Fruit fly (Drosophila melanogaster) whole organism, embryonic: ENCODE results near the gene Sgp.

ENCODE experiments used
- Bteb2 ChIP-seq: fragments of 200-800 bp; sonication (Bioruptor generic); optimal IDR thresholded peaks from 2 replicates; lab custom pipeline; 2016; ENCODE audit warnings: missing biosample characterization, missing genetic modification characterization
- CG1024 ChIP-seq: fragments of 200-800 bp; sonication (Bioruptor generic); IDR thresholded peaks from 2 replicates; pipeline ENCODE4 v1.3.6; 2022; ENCODE audit warnings: missing biosample characterization, missing genetic modification characterization
- CG10543 ChIP-seq: fragments of 200-800 bp; sonication (Bioruptor generic); optimal IDR thresholded peaks from 3 replicates; lab custom pipeline; 2017; ENCODE audit warnings: missing biosample characterization, mild to moderate bottlenecking, missing genetic modification characterization, moderate library complexity
- CG12155 ChIP-seq: fragments of 200-800 bp; sonication (Bioruptor generic); optimal IDR thresholded peaks from 3 replicates; lab custom pipeline; 2016; ENCODE audit warnings: missing biosample characterization, missing genetic modification characterization
- CG13296 ChIP-seq: fragments of 200-800 bp; sonication (Bioruptor generic); optimal IDR thresholded peaks from 3 replicates; lab custom pipeline; 2018; ENCODE audit warnings: missing biosample characterization, mild to moderate bottlenecking, missing genetic modification characterization
- CG14965 ChIP-seq: fragments of 200-800 bp; sonication (Bioruptor generic); optimal IDR thresholded peaks from 2 replicates; lab custom pipeline; 2016; ENCODE audit warnings: missing biosample characterization, missing genetic modification characterization, borderline replicate concordance
- CG16779 ChIP-seq: fragments of 200-800 bp; sonication (Bioruptor generic); IDR thresholded peaks from 2 replicates; pipeline ENCODE4 v1.3.6; 2022; ENCODE audit warnings: missing biosample characterization, missing genetic modification characterization
- CG17186 ChIP-seq: fragments of 200-800 bp; sonication (Bioruptor generic); optimal IDR thresholded peaks from 3 replicates; lab custom pipeline; 2017; ENCODE audit warnings: missing biosample characterization, missing genetic modification reagents, missing genetic modification characterization
- CG17359 ChIP-seq: fragments of 200-800 bp; sonication (Bioruptor generic); optimal IDR thresholded peaks from 3 replicates; lab custom pipeline; 2018; ENCODE audit warnings: missing biosample characterization, mild to moderate bottlenecking, missing genetic modification characterization, moderate library complexity
- CG18011 ChIP-seq: fragments of 200-800 bp; sonication (Bioruptor generic); optimal IDR thresholded peaks from 2 replicates; lab custom pipeline; 2017; ENCODE audit warnings: missing biosample characterization, missing genetic modification characterization, mild to moderate bottlenecking, moderate library complexity, missing genotype
- CG2120 ChIP-seq: fragments of 200-800 bp; sonication (Bioruptor generic); optimal IDR thresholded peaks from 3 replicates; lab custom pipeline; 2016; ENCODE audit warnings: missing biosample characterization, missing genetic modification characterization
- CG2889 ChIP-seq: fragments of 200-800 bp; sonication (Bioruptor generic); IDR thresholded peaks from 3 replicates; pipeline ENCODE4 v1.3.6; 2022; ENCODE audit warnings: missing biosample characterization, missing genetic modification characterization
- CG32772 ChIP-seq: fragments of 200-800 bp; sonication (Bioruptor generic); IDR thresholded peaks from 2 replicates; pipeline ENCODE4 v1.3.6; 2022; ENCODE audit warnings: missing biosample characterization, missing genetic modification characterization
- CG34422 ChIP-seq: fragments of 200-800 bp; sonication (Bioruptor generic); IDR thresholded peaks from 3 replicates; pipeline ENCODE4 v1.3.6; 2022; ENCODE audit warnings: missing biosample characterization, missing genetic modification characterization
- CG4282 ChIP-seq: fragments of 200-800 bp; sonication (Bioruptor generic); optimal IDR thresholded peaks from 2 replicates; lab custom pipeline; 2016; ENCODE audit warnings: missing biosample characterization, missing genetic modification characterization
- CG4707 ChIP-seq: fragments of 200-800 bp; sonication (Bioruptor generic); optimal IDR thresholded peaks from 2 replicates; lab custom pipeline; 2018; ENCODE audit warnings: missing biosample characterization, mild to moderate bottlenecking, missing genetic modification characterization, moderate library complexity
- CG7963 ChIP-seq: fragments of 200-800 bp; sonication (Bioruptor generic); IDR thresholded peaks from 3 replicates; pipeline ENCODE4 v1.3.6; 2022; ENCODE audit warnings: missing biosample characterization, missing genetic modification characterization; ENCODE audit not compliant: partially characterized antibody
- CG8290 ChIP-seq, 3 experiments: fragments of 200-800 bp; sonication (Bioruptor generic); optimal IDR thresholded peaks; 2 replicates each; lab custom pipeline; 2016 to 2019; ENCODE audit warnings: missing biosample characterization in 3 of 3, missing genetic modification characterization in 3 of 3, mild to moderate bottlenecking in 2 of 3, moderate library complexity in 1 of 3
- CG9817 ChIP-seq: fragments of 200-800 bp; sonication (Bioruptor generic); optimal IDR thresholded peaks from 2 replicates; lab custom pipeline; 2018; ENCODE audit warnings: missing biosample characterization, mild to moderate bottlenecking, missing genetic modification characterization, moderate library complexity
- Dref ChIP-seq: fragments of 200-800 bp; sonication (Bioruptor generic); IDR thresholded peaks from 2 replicates; pipeline ENCODE4 v1.3.6; 2022; ENCODE audit warnings: missing biosample characterization, missing genetic modification characterization
- Ets97D ChIP-seq: fragments of 200-800 bp; sonication (Bioruptor generic); optimal IDR thresholded peaks from 3 replicates; lab custom pipeline; 2016; ENCODE audit warnings: missing biosample characterization, missing genetic modification characterization
- Hr3 ChIP-seq: fragments of 200-800 bp; sonication (Bioruptor generic); optimal IDR thresholded peaks from 3 replicates; lab custom pipeline; 2016; ENCODE audit warnings: missing biosample characterization, missing genetic modification characterization
- Med ChIP-seq: fragments of 200-800 bp; sonication (Bioruptor generic); peaks from one replicate; lab custom pipeline; 2016; ENCODE audit warnings: missing biosample characterization, missing genetic modification characterization, mild to moderate bottlenecking, inconsistent platforms, moderate library complexity
- Opbp ChIP-seq: fragments of 200-800 bp; sonication (Bioruptor generic); IDR thresholded peaks from 3 replicates; pipeline ENCODE4 v1.3.6; 2022; ENCODE audit warnings: missing biosample characterization, missing genetic modification characterization; ENCODE audit not compliant: partially characterized antibody
- Sox102F ChIP-seq: fragments of 200-800 bp; sonication (Bioruptor generic); optimal IDR thresholded peaks from 2 replicates; lab custom pipeline; 2018; ENCODE audit warnings: missing biosample characterization, mild to moderate bottlenecking, missing genetic modification characterization, moderate library complexity
- Sry-β ChIP-seq: fragments of 200-800 bp; sonication (Bioruptor generic); optimal IDR thresholded peaks from 2 replicates; lab custom pipeline; 2018; ENCODE audit warnings: missing biosample characterization, mild to moderate bottlenecking, missing genetic modification characterization, moderate library complexity
- Trl ChIP-seq, 3 experiments: fragments of >200 bp in 2 of 3; fragments of 200-800 bp in 1 of 3; sonication (Bioruptor generic) in 1 of 3; optimal IDR thresholded peaks; 2 replicates in 1 of 3; 3 replicates in 2 of 3; lab custom pipeline; 2016 to 2017; ENCODE audit warnings: missing biosample characterization in 1 of 3, missing genetic modification characterization in 1 of 3
- YL-1 ChIP-seq: fragments of 200-800 bp; sonication (Bioruptor generic); optimal IDR thresholded peaks from 3 replicates; lab custom pipeline; 2017; ENCODE audit warnings: missing biosample characterization, mild to moderate bottlenecking, missing genetic modification characterization
- aop ChIP-seq: fragments of 200-800 bp; sonication (Bioruptor generic); IDR thresholded peaks from 2 replicates; pipeline ENCODE4 v1.3.6; 2022; ENCODE audit warnings: missing biosample characterization, missing genetic modification characterization
- bsh ChIP-seq, 2 experiments: fragments of 200-800 bp; sonication (Bioruptor generic); optimal IDR thresholded peaks; 2 replicates each; lab custom pipeline; 2017 to 2018; ENCODE audit warnings: mild to moderate bottlenecking in 2 of 2, missing biosample characterization in 2 of 2, missing genetic modification characterization in 2 of 2, moderate library complexity in 1 of 2
- caup ChIP-seq: fragments of 200-800 bp; sonication (Bioruptor generic); optimal IDR thresholded peaks from 3 replicates; lab custom pipeline; 2017; ENCODE audit warnings: missing biosample characterization, mild to moderate bottlenecking, missing genetic modification characterization, moderate library complexity; ENCODE audit not compliant: severe bottlenecking
- dpn ChIP-seq, 2 experiments: fragments of 200-800 bp; sonication (Bioruptor generic); optimal IDR thresholded peaks; 3 replicates each; lab custom pipeline; 2016; ENCODE audit warnings: missing biosample characterization in 2 of 2, missing genetic modification characterization in 2 of 2
- en ChIP-seq: fragments of 200-800 bp; sonication (Bioruptor generic); optimal IDR thresholded peaks from 2 replicates; lab custom pipeline; 2016; ENCODE audit warnings: missing biosample characterization, missing genetic modification characterization
- ewg ChIP-seq: fragments of 200-800 bp; sonication (Bioruptor generic); optimal IDR thresholded peaks from 3 replicates; lab custom pipeline; 2017; ENCODE audit warnings: mild to moderate bottlenecking, missing biosample characterization, missing genetic modification reagents, missing genetic modification characterization
- gt ChIP-seq: fragments of 200-800 bp; sonication (Bioruptor generic); IDR thresholded peaks from 2 replicates; pipeline ENCODE4 v1.3.6; 2022; ENCODE audit warnings: missing biosample characterization, missing genetic modification characterization
- hkb ChIP-seq, 2 experiments: fragments of 200-800 bp in 1 of 2; fragments of >200 bp in 1 of 2; sonication (Bioruptor generic) in 1 of 2; IDR thresholded peaks in 1 of 2; optimal IDR thresholded peaks in 1 of 2; 2 replicates each; pipeline versions ENCODE4 v1.3.6 to Lab custom; 2017 to 2022; ENCODE audit warnings: missing biosample characterization in 1 of 2, missing genetic modification characterization in 1 of 2
- nmo ChIP-seq: fragments of 200-800 bp; sonication (Bioruptor generic); optimal IDR thresholded peaks from 2 replicates; lab custom pipeline; 2018; ENCODE audit warnings: missing biosample characterization, mild to moderate bottlenecking, missing genetic modification characterization, moderate library complexity
- odd ChIP-seq: fragments of 200-800 bp; sonication (Bioruptor generic); optimal IDR thresholded peaks from 2 replicates; lab custom pipeline; 2017; ENCODE audit warnings: missing biosample characterization, mild to moderate bottlenecking, missing genetic modification characterization
- pros ChIP-seq: fragments of 200-800 bp; sonication (Bioruptor generic); optimal IDR thresholded peaks from 3 replicates; lab custom pipeline; 2019; ENCODE audit warnings: missing biosample characterization, mild to moderate bottlenecking, missing genetic modification characterization, moderate library complexity
- rib ChIP-seq: fragments of 200-800 bp; sonication (Bioruptor generic); IDR thresholded peaks from 2 replicates; pipeline ENCODE4 v1.3.6; 2022; ENCODE audit warnings: missing biosample characterization, missing genetic modification characterization
- row ChIP-seq: fragments of 200-800 bp; sonication (Bioruptor generic); IDR thresholded peaks from 3 replicates; pipeline ENCODE4 v1.3.6; 2022; ENCODE audit warnings: missing biosample characterization, missing genetic modification characterization
- run ChIP-seq: fragments of 200-800 bp; sonication (Bioruptor generic); optimal IDR thresholded peaks from 3 replicates; lab custom pipeline; 2018; ENCODE audit warnings: missing biosample characterization, mild to moderate bottlenecking, missing genetic modification characterization
- tap ChIP-seq: fragments of 200-800 bp; optimal IDR thresholded peaks from 3 replicates; lab custom pipeline; 2019; ENCODE audit warnings: missing biosample characterization, mild to moderate bottlenecking, missing genetic modification characterization, moderate library complexity
- tup ChIP-seq: fragments of 200-800 bp; sonication (Bioruptor generic); optimal IDR thresholded peaks from 2 replicates; lab custom pipeline; 2016; ENCODE audit warnings: missing biosample characterization, mild to moderate bottlenecking, missing genetic modification characterization, moderate library complexity
- unpg ChIP-seq: fragments of 200-800 bp; sonication (Bioruptor generic); optimal IDR thresholded peaks from 3 replicates; lab custom pipeline; 2018; ENCODE audit warnings: missing biosample characterization, mild to moderate bottlenecking, missing genetic modification characterization, moderate library complexity
- zf30C ChIP-seq: fragments of 200-800 bp; sonication (Bioruptor generic); optimal IDR thresholded peaks from 3 replicates; lab custom pipeline; 2018; ENCODE audit warnings: missing biosample characterization, mild to moderate bottlenecking, missing genetic modification characterization

The Sgp gene

DNA sequence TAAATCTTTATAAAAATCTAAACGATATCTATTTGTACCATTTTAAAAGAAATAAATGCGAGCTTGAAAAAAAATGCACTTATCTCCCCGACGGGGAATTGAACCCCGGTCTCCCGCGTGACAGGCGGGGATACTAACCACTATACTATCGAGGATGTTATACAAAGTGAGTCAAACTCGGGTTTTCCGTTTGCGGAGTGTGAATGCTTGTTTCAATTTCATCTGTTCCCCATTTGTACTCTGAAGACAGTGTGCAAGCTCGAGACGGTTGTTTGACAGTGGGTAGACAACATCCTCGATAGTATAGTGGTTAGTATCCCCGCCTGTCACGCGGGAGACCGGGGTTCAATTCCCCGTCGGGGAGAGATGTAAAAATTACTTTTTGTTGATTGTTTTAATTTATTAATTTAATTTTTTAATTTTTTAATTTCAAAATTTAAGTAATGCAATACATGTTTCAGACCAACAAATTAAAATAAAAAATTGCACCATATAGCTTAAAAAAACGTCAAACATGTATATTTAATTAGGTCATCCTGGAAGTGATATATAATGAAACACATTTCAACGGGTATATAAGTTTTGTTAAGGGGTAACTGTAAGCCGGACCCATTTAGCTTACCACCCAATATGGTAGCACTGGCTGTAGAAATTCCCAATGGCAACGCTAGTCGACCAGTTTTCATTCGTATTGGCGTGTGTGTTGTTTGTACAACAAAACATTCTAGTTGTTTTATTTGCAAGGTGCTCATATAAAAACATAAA lies 22.2 kb downstream of the Sgp start, which contains the start of gene Sema1a (continued):
- TF ChIP-seq CG17186 (GFP tag; lab: Kevin White, UChicago) (no peak), Dref (no peak), tup (GFP tag; lab: Kevin White, UChicago) (no peak), caup (GFP tag; lab: Kevin White, UChicago) (peak; percentile 17), Hr3 (peak; percentile 47), CG32772 (no peak; the same call in 1 of the 2 replicates), hkb (optimal IDR thresholded peaks at IDR 0.05; lab: Kevin White, UChicago) (no peak), hkb (GFP tag; IDR thresholded peaks at IDR 0.05; lab: Robert Waterston, UW) (peak; percentile 74; the same call in 1 of the 2 replicates), CG16779 (GFP tag; lab: Robert Waterston, UW) (no peak), CG7963 (GFP tag; lab: Robert Waterston, UW) (peak; percentile 90), odd (GFP tag; lab: Kevin White, UChicago) (peak; percentile 62), gt (GFP tag; lab: Robert Waterston, UW) (no peak; the same call in 1 of the 2 replicates), CG4707 (GFP tag; lab: Kevin White, UChicago) (peak; percentile 25), Bteb2 (GFP tag; lab: Kevin White, UChicago) (peak; percentile 62), CG14965 (GFP tag; lab: Kevin White, UChicago) (no peak), bsh (GFP tag; optimal IDR thresholded peaks at IDR 0.05; lab: Kevin White, UChicago) (peak in 1 of 2 experiments; percentile 45), Sox102F (GFP tag; lab: Kevin White, UChicago) (peak; percentile 94), CG10543 (GFP tag; lab: Kevin White, UChicago) (peak; percentile 42), en (GFP tag; lab: Kevin White, UChicago) (peak; percentile 15), CG2889 (peak; percentile 33; the same call in 2 of the 3 replicates), CG18011 (GFP tag; lab: Kevin White, UChicago) (no peak), CG4282 (peak; percentile 32), dpn (GFP tag; optimal IDR thresholded peaks at IDR 0.05; lab: Kevin White, UChicago) (peak; percentile 49 to 66), pros (GFP tag; lab: Kevin White, UChicago) (no peak), CG17359 (tag; lab: Kevin White, UChicago) (peak; percentile 57), aop (GFP tag; lab: Robert Waterston, UW) (no peak), CG1024 (GFP tag; lab: Robert Waterston, UW) (peak; percentile 41; the same call in 1 of the 2 replicates), tap (tag; lab: Kevin White, UChicago) (peak; percentile 54), CG34422 (peak; percentile 75), unpg (GFP tag; lab: Kevin White, UChicago) (peak; percentile 92), Ets97D (GFP tag; lab: Kevin White, UChicago) (peak; percentile 36), run (tag; lab: Kevin White, UChicago) (peak; percentile 48), Trl (optimal IDR thresholded peaks at IDR 0.05; lab: Kevin White, UChicago) (no peak), Trl (GFP tag; optimal IDR thresholded peaks at IDR 0.05; lab: Kevin White, UChicago) (peak; percentile 51), CG13296 (GFP tag; lab: Kevin White, UChicago) (peak; percentile 55), Opbp (GFP tag; lab: Robert Waterston, UW) (peak; percentile 86), Med (GFP tag; lab: Kevin White, UChicago) (peak; percentile 90), YL-1 (GFP tag; lab: Kevin White, UChicago) (peak; percentile 31), CG8290 (GFP tag; optimal IDR thresholded peaks at IDR 0.05; lab: Kevin White, UChicago) (peak; percentile 65), CG8290 (tag; optimal IDR thresholded peaks at IDR 0.05; lab: Kevin White, UChicago) (peak; percentile 35 to 89), ewg (GFP tag; lab: Kevin White, UChicago) (peak; percentile 70), CG9817 (tag; lab: Kevin White, UChicago) (peak; percentile 78), Sry-β (GFP tag; lab: Kevin White, UChicago) (no peak), nmo (GFP tag; lab: Kevin White, UChicago) (peak; percentile 36), row (GFP tag; lab: Robert Waterston, UW) (peak; percentile 92), CG2120 (GFP tag; lab: Kevin White, UChicago) (peak; percentile 76), rib (GFP tag; lab: Robert Waterston, UW) (0 out of 2 replicates have a peak, but pooled peaks have one; percentile 32), CG12155 (GFP tag; lab: Kevin White, UChicago) (peak; percentile 48), zf30C (GFP tag; lab: Kevin White, UChicago) (no peak)
